Fruit fly (Drosophila melanogaster) whole organism, prepupa: ENCODE measurements around the gene CG9643.

Source experiments
- CG10631 ChIP-seq: fragments of 200-800 bp; sonication (Bioruptor generic); optimal IDR thresholded peaks from 2 replicates; lab custom pipeline; 2016; ENCODE audit warnings: missing biosample characterization, missing genetic modification characterization
- CG10669 ChIP-seq: fragments of 200-800 bp; sonication (Bioruptor generic); optimal IDR thresholded peaks from 3 replicates; lab custom pipeline; 2018; ENCODE audit warnings: missing biosample characterization, mild to moderate bottlenecking, missing genetic modification characterization, moderate library complexity
- CG11294 ChIP-seq: fragments of 200-800 bp; sonication (Bioruptor generic); IDR thresholded peaks from 2 replicates; pipeline ENCODE4 v1.3.6; 2022; ENCODE audit warnings: missing biosample characterization, missing genetic modification characterization
- CG11762 ChIP-seq: fragments of 200-800 bp; sonication (Bioruptor generic); optimal IDR thresholded peaks from 3 replicates; lab custom pipeline; 2016; ENCODE audit warnings: missing biosample characterization, missing genetic modification characterization; ENCODE audit not compliant: insufficient read depth
- CG11902 ChIP-seq: fragments of 200-800 bp; sonication (Bioruptor generic); optimal IDR thresholded peaks from 3 replicates; lab custom pipeline; 2016; ENCODE audit warnings: missing biosample characterization, missing genetic modification characterization
- CG15336 ChIP-seq: fragments of 200-800 bp; sonication (Bioruptor generic); IDR thresholded peaks from 2 replicates; pipeline ENCODE4 v1.3.6; 2022; ENCODE audit warnings: missing biosample characterization, missing genetic modification characterization
- CG1621 ChIP-seq: fragments of 200-800 bp; sonication (Bioruptor generic); optimal IDR thresholded peaks from 3 replicates; lab custom pipeline; 2018; ENCODE audit warnings: missing biosample characterization, mild to moderate bottlenecking, missing genetic modification characterization
- CG16779 ChIP-seq: fragments of 200-800 bp; sonication (Bioruptor generic); optimal IDR thresholded peaks from 3 replicates; lab custom pipeline; 2017; ENCODE audit warnings: missing biosample characterization, mild to moderate bottlenecking, missing genetic modification characterization
- CG31627 ChIP-seq: fragments of 200-800 bp; sonication (Bioruptor generic); optimal IDR thresholded peaks from 3 replicates; lab custom pipeline; 2016; ENCODE audit warnings: missing biosample characterization, missing genetic modification characterization
- CG34406 ChIP-seq: fragments of 200-800 bp; sonication (Bioruptor generic); optimal IDR thresholded peaks from 3 replicates; lab custom pipeline; 2016; ENCODE audit warnings: missing biosample characterization, missing genetic modification characterization
- CG4318 ChIP-seq: fragments of 200-800 bp; sonication (Bioruptor generic); optimal IDR thresholded peaks from 3 replicates; lab custom pipeline; 2017; ENCODE audit warnings: missing biosample characterization, mild to moderate bottlenecking, missing genetic modification characterization
- CG6163 ChIP-seq: fragments of 200-800 bp; sonication (Bioruptor generic); IDR thresholded peaks from 3 replicates; pipeline ENCODE4 v1.3.6; 2022; ENCODE audit warnings: missing biosample characterization, missing genetic modification characterization
- CG6792 ChIP-seq: fragments of 200-800 bp; sonication (Bioruptor generic); optimal IDR thresholded peaks from 3 replicates; lab custom pipeline; 2016; ENCODE audit warnings: missing biosample characterization, missing genetic modification characterization
- CG7368 ChIP-seq: fragments of 200-800 bp; sonication (Bioruptor generic); optimal IDR thresholded peaks from 3 replicates; lab custom pipeline; 2016; ENCODE audit warnings: missing biosample characterization, missing genetic modification characterization
- CG8119 ChIP-seq: fragments of 200-800 bp; sonication (Bioruptor generic); IDR thresholded peaks from 3 replicates; pipeline ENCODE4 v1.3.6; 2022; ENCODE audit warnings: missing biosample characterization, missing genetic modification characterization
- CG8319 ChIP-seq: fragments of 200-800 bp; sonication (Bioruptor generic); optimal IDR thresholded peaks from 3 replicates; lab custom pipeline; 2016; ENCODE audit warnings: missing biosample characterization, missing genetic modification characterization
- CG8632 ChIP-seq: fragments of 200-800 bp; sonication (Bioruptor generic); optimal IDR thresholded peaks from 3 replicates; lab custom pipeline; 2016; ENCODE audit warnings: missing biosample characterization, missing genetic modification characterization
- Eip75B ChIP-seq: fragments of 200-800 bp; sonication (Bioruptor generic); optimal IDR thresholded peaks from 3 replicates; lab custom pipeline; 2016; ENCODE audit warnings: missing biosample characterization, missing genetic modification characterization
- Ets21C ChIP-seq: fragments of 200-800 bp; sonication (Bioruptor generic); optimal IDR thresholded peaks from 3 replicates; lab custom pipeline; 2016; ENCODE audit warnings: missing biosample characterization, missing genetic modification characterization
- Ets96B ChIP-seq: fragments of 200-800 bp; optimal IDR thresholded peaks from 2 replicates; lab custom pipeline; 2019; ENCODE audit warnings: missing biosample characterization, mild to moderate bottlenecking, missing genetic modification characterization, moderate library complexity
- Gug ChIP-seq: fragments of 200-800 bp; sonication (Bioruptor generic); IDR thresholded peaks from 2 replicates; pipeline ENCODE4 v1.3.6; 2022; ENCODE audit warnings: missing biosample characterization, missing genetic modification characterization
- Hr38 ChIP-seq: sonication (Bioruptor generic); optimal IDR thresholded peaks from 2 replicates; lab custom pipeline; 2016; ENCODE audit warnings: missing biosample characterization, missing genetic modification characterization
- Hr39 ChIP-seq: fragments of 200-800 bp; sonication (Bioruptor generic); optimal IDR thresholded peaks from 2 replicates; lab custom pipeline; 2016; ENCODE audit warnings: missing biosample characterization, missing genetic modification characterization
- Met ChIP-seq: fragments of 200-800 bp; sonication (Bioruptor generic); optimal IDR thresholded peaks from 3 replicates; lab custom pipeline; 2016; ENCODE audit warnings: missing biosample characterization, missing genetic modification characterization
- Smox ChIP-seq: fragments of 200-800 bp; sonication (Bioruptor generic); optimal IDR thresholded peaks from 3 replicates; lab custom pipeline; 2016; ENCODE audit warnings: missing biosample characterization, missing genetic modification characterization
- Sox102F ChIP-seq: fragments of 200-800 bp; sonication (Bioruptor generic); optimal IDR thresholded peaks from 2 replicates; lab custom pipeline; 2016; ENCODE audit warnings: missing biosample characterization, mild to moderate bottlenecking, missing genetic modification characterization
- Sox14 ChIP-seq: fragments of 200-800 bp; sonication (Bioruptor generic); optimal IDR thresholded peaks from 3 replicates; lab custom pipeline; 2016; ENCODE audit warnings: missing biosample characterization, missing genetic modification characterization
- Sox15 ChIP-seq: fragments of 200-800 bp; sonication (Bioruptor generic); optimal IDR thresholded peaks from 3 replicates; lab custom pipeline; 2016; ENCODE audit warnings: missing biosample characterization, missing genetic modification characterization
- achi ChIP-seq: fragments of 200-800 bp; sonication (Bioruptor generic); optimal IDR thresholded peaks from 3 replicates; lab custom pipeline; 2016; ENCODE audit warnings: missing biosample characterization, missing genetic modification characterization
- acj6 ChIP-seq: fragments of 200-800 bp; sonication (Bioruptor generic); optimal IDR thresholded peaks from 3 replicates; lab custom pipeline; 2016; ENCODE audit warnings: missing biosample characterization, missing genetic modification characterization
- dac ChIP-seq: fragments of 200-800 bp; sonication (Bioruptor generic); optimal IDR thresholded peaks from 2 replicates; lab custom pipeline; 2017; ENCODE audit warnings: missing biosample characterization, mild to moderate bottlenecking, missing genetic modification characterization
- dsx ChIP-seq: fragments of 200-800 bp; optimal IDR thresholded peaks from 3 replicates; lab custom pipeline; 2019; ENCODE audit warnings: missing biosample characterization, mild to moderate bottlenecking, missing genetic modification characterization, moderate library complexity; ENCODE audit not compliant: poor library complexity, severe bottlenecking
- eg ChIP-seq: fragments of 200-800 bp; sonication (Bioruptor generic); IDR thresholded peaks from 3 replicates; pipeline ENCODE4 v1.3.6; 2022; ENCODE audit warnings: missing biosample characterization, missing genetic modification characterization
- esn ChIP-seq: fragments of 200-800 bp; sonication (Bioruptor generic); optimal IDR thresholded peaks from 2 replicates; lab custom pipeline; 2016; ENCODE audit warnings: missing biosample characterization, mild to moderate bottlenecking, missing genetic modification characterization, moderate library complexity
- fd59A ChIP-seq: fragments of 200-800 bp; sonication (Bioruptor generic); optimal IDR thresholded peaks from 2 replicates; lab custom pipeline; 2017; ENCODE audit warnings: missing biosample characterization, mild to moderate bottlenecking, missing genetic modification characterization, missing genetic modification reagents
- fkh ChIP-seq: fragments of 200-800 bp; sonication (Bioruptor generic); optimal IDR thresholded peaks from 3 replicates; lab custom pipeline; 2017; ENCODE audit warnings: missing biosample characterization, mild to moderate bottlenecking, missing genetic modification characterization, moderate library complexity
- lz ChIP-seq: fragments of 200-800 bp; sonication (Bioruptor generic); optimal IDR thresholded peaks from 3 replicates; lab custom pipeline; 2016; ENCODE audit warnings: missing biosample characterization, missing genetic modification characterization
- net ChIP-seq: fragments of 200-800 bp; sonication (Bioruptor generic); optimal IDR thresholded peaks from 3 replicates; lab custom pipeline; 2016; ENCODE audit warnings: missing biosample characterization, missing genetic modification characterization
- salr ChIP-seq, 2 experiments: fragments of 200-800 bp; sonication (Bioruptor generic); optimal IDR thresholded peaks; 3 replicates each; lab custom pipeline; 2016 to 2018; ENCODE audit warnings: missing biosample characterization in 2 of 2, missing genetic modification characterization in 2 of 2, mild to moderate bottlenecking in 1 of 2
- ss ChIP-seq, 2 experiments: fragments of 200-800 bp; sonication (Bioruptor generic); optimal IDR thresholded peaks; 2 replicates in 1 of 2; 3 replicates in 1 of 2; lab custom pipeline; 2017 to 2018; ENCODE audit warnings: mild to moderate bottlenecking in 2 of 2, missing biosample characterization in 2 of 2, missing genetic modification characterization in 2 of 2, moderate library complexity in 1 of 2
- svp ChIP-seq: fragments of 200-800 bp; sonication (Bioruptor generic); peaks from one replicate; lab custom pipeline; 2016; ENCODE audit warnings: missing biosample characterization, missing genetic modification characterization
- topi ChIP-seq: fragments of 200-800 bp; sonication (Bioruptor generic); optimal IDR thresholded peaks from 3 replicates; lab custom pipeline; 2016; ENCODE audit warnings: missing biosample characterization, missing genetic modification characterization
- vri ChIP-seq: fragments of 200-800 bp; sonication (Bioruptor generic); optimal IDR thresholded peaks from 3 replicates; lab custom pipeline; 2016; ENCODE audit warnings: missing biosample characterization, mild to moderate bottlenecking, missing genetic modification characterization

Gene CG9643

DNA sequence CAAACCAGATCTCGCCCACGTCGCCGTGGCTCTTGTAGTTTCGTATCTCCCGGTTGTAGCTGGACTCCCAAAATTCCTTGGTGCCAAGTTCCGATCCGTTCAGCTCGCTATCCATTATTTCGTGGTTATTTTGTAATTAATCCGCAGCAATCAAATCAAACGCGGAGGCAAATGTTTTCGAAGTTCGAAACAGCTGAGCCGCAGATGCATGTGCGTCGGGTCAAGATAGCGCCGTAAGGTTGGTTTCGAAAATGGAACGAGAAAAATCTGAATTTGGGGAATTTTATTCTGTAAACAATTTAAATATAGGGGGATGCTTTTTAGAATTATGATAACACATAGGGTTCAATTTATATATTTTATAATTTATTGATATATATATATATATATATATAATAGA lies at the start of gene CG9643:
Gene CG9643, minus strand, starts transcription at position 198 of the 400 bp plus-strand sequence.
- TF ChIP-seq Eip75B (GFP tag; lab: Kevin White, UChicago) (no peak), CG11762 (GFP tag; lab: Kevin White, UChicago) (no peak), CG31627 (GFP tag; lab: Kevin White, UChicago) (no peak), Hr39 (no peak), lz (GFP tag; lab: Kevin White, UChicago) (no peak), CG8319 (GFP tag; lab: Kevin White, UChicago) (no peak), CG8632 (GFP tag; lab: Kevin White, UChicago) (no peak), net (GFP tag; lab: Kevin White, UChicago) (no peak), achi (GFP tag; lab: Kevin White, UChicago) (no peak)

DNA sequence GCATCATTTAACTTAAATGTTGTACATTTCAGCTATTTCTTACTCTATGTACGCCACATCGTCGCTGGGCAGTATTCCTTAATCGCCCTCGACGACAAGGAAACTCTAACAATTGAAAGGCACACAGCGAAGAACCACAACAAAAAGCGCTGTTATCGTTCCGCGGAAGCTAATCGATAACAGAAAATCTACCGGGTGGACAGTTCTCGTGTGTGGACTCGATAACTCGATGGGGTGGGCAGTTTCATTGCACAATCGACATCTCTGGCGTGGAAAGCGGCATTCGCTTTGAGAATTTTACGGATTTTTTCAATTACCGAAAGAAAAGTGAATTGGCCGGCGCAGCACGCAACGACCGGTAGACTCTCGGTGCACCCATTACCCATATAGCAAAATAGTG lies 43.9 kb upstream of the CG9643 start, which contains the start of the genes alpha4GT1 and Prp40:
Gene alpha4GT1, minus strand, starts transcription at position 156 of the 400 bp plus-strand sequence.
Gene Prp40, plus strand, starts transcription at position 241 of the 400 bp plus-strand sequence.
- TF ChIP-seq esn (GFP tag; lab: Kevin White, UChicago) (peak; percentile 16), CG4318 (GFP tag; lab: Kevin White, UChicago) (no peak), CG1621 (tag; lab: Kevin White, UChicago) (peak; percentile 81), CG11294 (GFP tag; lab: Robert Waterston, UW) (no peak)

DNA sequence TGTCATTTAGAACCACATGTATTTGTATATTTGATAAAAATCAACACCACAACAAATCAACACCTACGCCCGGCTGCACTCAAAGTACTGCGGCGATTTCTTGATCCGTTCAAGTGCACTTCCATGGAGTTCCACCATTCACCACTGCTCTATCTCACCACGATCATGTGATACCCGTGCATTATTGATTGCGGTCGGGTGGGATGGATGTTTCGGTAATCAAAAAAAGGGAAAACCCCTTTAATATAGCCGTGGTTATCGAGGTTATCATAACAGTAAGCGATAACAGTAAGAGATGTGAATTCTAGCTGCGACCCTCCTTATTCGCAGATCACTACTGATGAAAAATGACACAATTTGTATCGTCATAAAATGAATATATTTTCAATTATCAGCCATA lies 39.1 kb upstream of the CG9643 start, which contains the start of the genes CG17224 and CG17264:
Gene CG17224, minus strand, starts transcription at position 97 of the 400 bp plus-strand sequence.
Gene CG17264, plus strand, starts transcription at position 297 of the 400 bp plus-strand sequence.
- TF ChIP-seq CG10669 (no peak), svp (GFP tag; lab: Kevin White, UChicago) (peak; percentile 83), lz (GFP tag; lab: Kevin White, UChicago) (no peak), CG4318 (GFP tag; lab: Kevin White, UChicago) (no peak), fd59A (GFP tag; lab: Kevin White, UChicago) (no peak), CG8319 (GFP tag; lab: Kevin White, UChicago) (no peak)

DNA sequence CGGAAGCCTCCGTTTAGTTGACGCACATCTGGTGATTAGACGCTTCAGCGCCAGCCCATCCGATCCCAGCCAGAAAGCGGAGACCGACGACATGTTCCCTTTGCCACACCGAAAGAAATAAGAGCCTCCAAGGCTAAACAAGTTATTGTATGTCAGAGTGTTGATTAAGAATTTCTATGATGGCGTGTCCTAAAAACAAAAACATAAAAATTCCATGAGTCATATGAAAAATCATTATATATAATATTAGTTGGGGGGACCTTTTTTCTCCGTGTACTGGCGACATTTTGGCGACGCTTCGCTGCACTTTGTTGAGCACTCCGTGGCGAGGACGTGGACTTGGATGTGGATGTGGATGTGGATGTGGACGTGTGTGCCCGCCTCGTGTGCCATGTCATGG lies 33.7 kb upstream of the CG9643 start:
- no peak for TF ChIP-seq acj6 (GFP tag; lab: Kevin White, UChicago)
- TF ChIP-seq CG10669 = no peak
- TF ChIP-seq achi (GFP tag; lab: Kevin White, UChicago) = peak; percentile 58
- no peak for TF ChIP-seq Sox15
- TF ChIP-seq Hr38 (GFP tag; lab: Kevin White, UChicago) = no peak
- TF ChIP-seq ss (GFP tag; optimal IDR thresholded peaks at IDR 0.05; lab: Kevin White, UChicago) = peak in 1 of 2 experiments; percentile 9
- TF ChIP-seq Sox14 (GFP tag; lab: Kevin White, UChicago) = peak; percentile 60
- TF ChIP-seq CG11902 = no peak
- no peak for TF ChIP-seq CG10631 (GFP tag; lab: Kevin White, UChicago)
- TF ChIP-seq CG6163 = peak; percentile 89
- TF ChIP-seq fkh (GFP tag; lab: Kevin White, UChicago) = no peak
- peak; percentile 42 for TF ChIP-seq dac (GFP tag; lab: Kevin White, UChicago)
- no peak for TF ChIP-seq CG7368
- peak; percentile 21 for TF ChIP-seq CG1621 (tag; lab: Kevin White, UChicago)
- TF ChIP-seq Ets21C (GFP tag; lab: Kevin White, UChicago) = no peak
- peak; percentile 35 for TF ChIP-seq CG34406 (GFP tag; lab: Kevin White, UChicago)
- peak; percentile 76 for TF ChIP-seq CG8119
- peak; percentile 39 for TF ChIP-seq Sox102F (GFP tag; lab: Kevin White, UChicago)
- TF ChIP-seq CG6792 (GFP tag; lab: Kevin White, UChicago) = peak; percentile 37
- TF ChIP-seq CG31627 (GFP tag; lab: Kevin White, UChicago) = peak; percentile 37
- TF ChIP-seq CG8632 (GFP tag; lab: Kevin White, UChicago) = peak; percentile 42
- TF ChIP-seq CG8319 (GFP tag; lab: Kevin White, UChicago) = no peak
- TF ChIP-seq topi = peak; percentile 54
- no peak for TF ChIP-seq CG4318 (GFP tag; lab: Kevin White, UChicago)
- peak; percentile 41 for TF ChIP-seq Eip75B (GFP tag; lab: Kevin White, UChicago)
- peak; percentile 53 for TF ChIP-seq esn (GFP tag; lab: Kevin White, UChicago)
- TF ChIP-seq CG15336 (GFP tag; lab: Robert Waterston, UW) = peak; percentile 70
- TF ChIP-seq salr (GFP tag; optimal IDR thresholded peaks at IDR 0.05; lab: Kevin White, UChicago) = peak in 1 of 2 experiments; percentile 61
- no peak for TF ChIP-seq Smox (GFP tag; lab: Kevin White, UChicago)
- TF ChIP-seq Met = no peak
- TF ChIP-seq Hr39 = peak; percentile 48
- TF ChIP-seq Ets96B (tag; lab: Kevin White, UChicago) = peak; percentile 46
- TF ChIP-seq eg (GFP tag; lab: Robert Waterston, UW) = peak; percentile 82
- peak; percentile 18 for TF ChIP-seq CG16779
- TF ChIP-seq dsx (GFP tag; lab: Kevin White, UChicago) = peak; percentile 38
- peak; percentile 64 for TF ChIP-seq Gug (GFP tag; lab: Robert Waterston, UW)
- TF ChIP-seq vri (GFP tag; lab: Kevin White, UChicago) = peak; percentile 12
